Fruit fly (Drosophila melanogaster) whole organism, embryonic: ENCODE measurements around the gene Hinfp.

Source experiments
- Bdp1 ChIP-seq: fragments of 200-800 bp; sonication (Bioruptor generic); optimal IDR thresholded peaks from 3 replicates; lab custom pipeline; 2016; ENCODE audit warnings: missing biosample characterization, missing genetic modification characterization
- C15 ChIP-seq: fragments of 200-800 bp; sonication (Bioruptor generic); IDR thresholded peaks from 3 replicates; pipeline ENCODE4 v1.3.6; 2022; ENCODE audit warnings: missing biosample characterization, missing genetic modification characterization
- CG10147 ChIP-seq: fragments of 200-800 bp; sonication (Bioruptor generic); optimal IDR thresholded peaks from 2 replicates; lab custom pipeline; 2019; ENCODE audit warnings: missing biosample characterization, mild to moderate bottlenecking, missing genetic modification characterization, moderate library complexity
- CG10366 ChIP-seq: fragments of 200-800 bp; sonication (Bioruptor generic); IDR thresholded peaks from 2 replicates; pipeline ENCODE4 v1.3.6; 2022; ENCODE audit warnings: missing biosample characterization, missing genetic modification characterization
- CG13123 ChIP-seq: fragments of 200-800 bp; sonication (Bioruptor generic); optimal IDR thresholded peaks from 2 replicates; lab custom pipeline; 2016; ENCODE audit warnings: missing biosample characterization, missing genetic modification characterization
- CG14710 ChIP-seq: fragments of 200-800 bp; sonication (Bioruptor generic); optimal IDR thresholded peaks from 3 replicates; lab custom pipeline; 2019; ENCODE audit warnings: missing biosample characterization, mild to moderate bottlenecking, missing genetic modification characterization, moderate library complexity
- CG14860 ChIP-seq: fragments of 200-800 bp; sonication (Bioruptor generic); IDR thresholded peaks from 3 replicates; pipeline ENCODE4 v1.3.6; 2022; ENCODE audit warnings: missing biosample characterization, missing genetic modification characterization; ENCODE audit not compliant: partially characterized antibody
- CG1529 ChIP-seq: fragments of 200-800 bp; sonication (Bioruptor generic); optimal IDR thresholded peaks from 3 replicates; lab custom pipeline; 2018; ENCODE audit warnings: missing biosample characterization, missing genetic modification characterization
- CG17361 ChIP-seq: fragments of 200-800 bp; sonication (Bioruptor generic); IDR thresholded peaks from 3 replicates; pipeline ENCODE4 v1.3.6; 2022; ENCODE audit warnings: missing biosample characterization, missing genetic modification characterization
- CG17612 ChIP-seq: fragments of 200-800 bp; sonication (Bioruptor generic); IDR thresholded peaks from 2 replicates; pipeline ENCODE4 v1.3.6; 2022; ENCODE audit warnings: missing biosample characterization, missing genetic modification characterization
- CG17802 ChIP-seq: fragments of 200-800 bp; sonication (Bioruptor generic); optimal IDR thresholded peaks from 2 replicates; lab custom pipeline; 2018; ENCODE audit warnings: missing biosample characterization, mild to moderate bottlenecking, missing genetic modification characterization, moderate library complexity
- CG18011 ChIP-seq: fragments of 200-800 bp; sonication (Bioruptor generic); optimal IDR thresholded peaks from 2 replicates; lab custom pipeline; 2017; ENCODE audit warnings: missing biosample characterization, missing genetic modification characterization, mild to moderate bottlenecking, moderate library complexity, missing genotype
- CG18599 ChIP-seq: fragments of 200-800 bp; sonication (Bioruptor generic); optimal IDR thresholded peaks from 3 replicates; lab custom pipeline; 2017; ENCODE audit warnings: missing biosample characterization, missing genetic modification characterization, mild to moderate bottlenecking, moderate library complexity, missing genetic modification reagents
- CG2889 ChIP-seq: fragments of 200-800 bp; sonication (Bioruptor generic); IDR thresholded peaks from 3 replicates; pipeline ENCODE4 v1.3.6; 2022; ENCODE audit warnings: missing biosample characterization, missing genetic modification characterization
- CG4820 ChIP-seq: fragments of 200-800 bp; sonication (Bioruptor generic); optimal IDR thresholded peaks from 3 replicates; lab custom pipeline; 2016; ENCODE audit warnings: missing biosample characterization, missing genetic modification characterization
- CG6813 ChIP-seq: fragments of 200-800 bp; sonication (Bioruptor generic); optimal IDR thresholded peaks from 2 replicates; lab custom pipeline; 2017; ENCODE audit warnings: missing biosample characterization, missing genetic modification characterization, mild to moderate bottlenecking, moderate library complexity, missing genetic modification reagents
- CG7556 ChIP-seq: fragments of 200-800 bp; sonication (Bioruptor generic); optimal IDR thresholded peaks from 2 replicates; lab custom pipeline; 2017; ENCODE audit warnings: missing biosample characterization, mild to moderate bottlenecking, missing genetic modification characterization
- CG7786 ChIP-seq: fragments of 200-800 bp; sonication (Bioruptor generic); optimal IDR thresholded peaks from 2 replicates; lab custom pipeline; 2016; ENCODE audit warnings: missing biosample characterization, missing genetic modification characterization
- CG7987 ChIP-seq: fragments of 200-800 bp; sonication (Bioruptor generic); optimal IDR thresholded peaks from 2 replicates; lab custom pipeline; 2018; ENCODE audit warnings: missing biosample characterization, mild to moderate bottlenecking, missing genetic modification characterization, moderate library complexity
- CG8359 ChIP-seq: fragments of 200-800 bp; sonication (Bioruptor generic); optimal IDR thresholded peaks from 2 replicates; lab custom pipeline; 2017; ENCODE audit warnings: missing biosample characterization, mild to moderate bottlenecking, missing genetic modification characterization, borderline replicate concordance
- CG8944 ChIP-seq: fragments of 200-800 bp; sonication (Bioruptor generic); optimal IDR thresholded peaks from 3 replicates; lab custom pipeline; 2016; ENCODE audit warnings: missing biosample characterization, missing genetic modification characterization
- CG9215 ChIP-seq: fragments of 200-800 bp; sonication (Bioruptor generic); IDR thresholded peaks from 2 replicates; pipeline ENCODE4 v1.3.6; 2022; ENCODE audit warnings: missing biosample characterization, missing genetic modification characterization
- D ChIP-seq, 2 experiments: fragments of 200-800 bp in 1 of 2; fragments of >200 bp in 1 of 2; sonication (Bioruptor generic) in 1 of 2; optimal IDR thresholded peaks; 2 replicates in 1 of 2; 3 replicates in 1 of 2; lab custom pipeline; 2017; ENCODE audit warnings: mild to moderate bottlenecking in 1 of 2, missing biosample characterization in 1 of 2, missing genetic modification characterization in 1 of 2, missing genetic modification reagents in 1 of 2
- Dad ChIP-seq: fragments of 200-800 bp; sonication (Bioruptor generic); optimal IDR thresholded peaks from 3 replicates; lab custom pipeline; 2016; ENCODE audit warnings: missing biosample characterization, missing genetic modification characterization
- Dbx ChIP-seq: fragments of 200-800 bp; sonication (Bioruptor generic); IDR thresholded peaks from 3 replicates; pipeline ENCODE4 v1.3.6; 2022; ENCODE audit warnings: missing biosample characterization, missing genetic modification characterization
- Dfd ChIP-seq, 2 experiments: fragments of >200 bp; optimal IDR thresholded peaks; 2 replicates each; lab custom pipeline; 2017; ENCODE audit warnings: missing biosample characterization in 2 of 2, missing genetic modification characterization in 2 of 2
- HLH54F ChIP-seq: fragments of 200-800 bp; sonication (Bioruptor generic); optimal IDR thresholded peaks from 3 replicates; lab custom pipeline; 2016; ENCODE audit warnings: missing biosample characterization, missing genetic modification characterization
- Hand ChIP-seq: fragments of 200-800 bp; sonication (Bioruptor generic); optimal IDR thresholded peaks from 2 replicates; lab custom pipeline; 2017; ENCODE audit warnings: mild to moderate bottlenecking, missing biosample characterization, missing genetic modification reagents, missing genetic modification characterization
- MTF-1 ChIP-seq: fragments of 200-800 bp; sonication (Bioruptor generic); optimal IDR thresholded peaks from 2 replicates; lab custom pipeline; 2018; ENCODE audit warnings: missing biosample characterization, mild to moderate bottlenecking, missing genetic modification characterization, borderline replicate concordance
- Myb ChIP-seq: fragments of 200-800 bp; sonication (Bioruptor generic); optimal IDR thresholded peaks from 2 replicates; lab custom pipeline; 2016; ENCODE audit warnings: missing biosample characterization, missing genetic modification characterization
- PHDP ChIP-seq: fragments of 200-800 bp; sonication (Bioruptor generic); optimal IDR thresholded peaks from 3 replicates; lab custom pipeline; 2018; ENCODE audit warnings: missing biosample characterization, mild to moderate bottlenecking, missing genetic modification characterization, moderate library complexity
- Sin3A ChIP-seq: fragments of >200 bp; optimal IDR thresholded peaks from 2 replicates; lab custom pipeline; 2018
- Sox102F ChIP-seq: fragments of 200-800 bp; sonication (Bioruptor generic); optimal IDR thresholded peaks from 2 replicates; lab custom pipeline; 2018; ENCODE audit warnings: missing biosample characterization, mild to moderate bottlenecking, missing genetic modification characterization, moderate library complexity
- amos ChIP-seq: fragments of 200-800 bp; sonication (Bioruptor generic); IDR thresholded peaks from 2 replicates; pipeline ENCODE4 v1.3.6; 2022; ENCODE audit warnings: missing biosample characterization, missing genetic modification characterization; ENCODE audit not compliant: partially characterized antibody
- aop ChIP-seq: fragments of 200-800 bp; sonication (Bioruptor generic); IDR thresholded peaks from 2 replicates; pipeline ENCODE4 v1.3.6; 2022; ENCODE audit warnings: missing biosample characterization, missing genetic modification characterization
- ap ChIP-seq: fragments of 200-800 bp; sonication (Bioruptor generic); IDR thresholded peaks from 2 replicates; pipeline ENCODE4 v1.3.6; 2022; ENCODE audit warnings: missing biosample characterization, missing genetic modification characterization
- cg ChIP-seq: fragments of 200-800 bp; sonication (Bioruptor generic); optimal IDR thresholded peaks from 3 replicates; lab custom pipeline; 2019; ENCODE audit warnings: missing biosample characterization, mild to moderate bottlenecking, missing genetic modification characterization, moderate library complexity
- dimm ChIP-seq: fragments of 200-800 bp; sonication (Bioruptor generic); IDR thresholded peaks from 2 replicates; pipeline ENCODE4 v1.3.6; 2022; ENCODE audit warnings: missing biosample characterization, missing genetic modification characterization
- dmrt99B ChIP-seq: fragments of 200-800 bp; sonication (Bioruptor generic); optimal IDR thresholded peaks from 2 replicates; lab custom pipeline; 2018; ENCODE audit warnings: missing biosample characterization, mild to moderate bottlenecking, missing genetic modification characterization, moderate library complexity
- en ChIP-seq: fragments of 200-800 bp; sonication (Bioruptor generic); optimal IDR thresholded peaks from 2 replicates; lab custom pipeline; 2016; ENCODE audit warnings: missing biosample characterization, missing genetic modification characterization
- gem ChIP-seq: fragments of 200-800 bp; sonication (Bioruptor generic); optimal IDR thresholded peaks from 2 replicates; lab custom pipeline; 2019; ENCODE audit warnings: missing biosample characterization, mild to moderate bottlenecking, missing genetic modification characterization, moderate library complexity
- h ChIP-seq: fragments of >200 bp; optimal IDR thresholded peaks from 2 replicates; lab custom pipeline; 2017
- pan ChIP-seq, 4 experiments: fragments of >200 bp in 3 of 4; fragments of 200-800 bp in 1 of 4; sonication (Bioruptor generic) in 1 of 4; optimal IDR thresholded peaks in 3 of 4; IDR thresholded peaks in 1 of 4; 2 replicates each; pipeline versions ENCODE4 v1.3.6 to Lab custom; 2017 to 2022; ENCODE audit warnings: missing biosample characterization in 2 of 4, missing genetic modification characterization in 2 of 4, mixed read lengths in 1 of 4
- pho ChIP-seq: fragments of 200-800 bp; sonication (Bioruptor generic); optimal IDR thresholded peaks from 2 replicates; lab custom pipeline; 2016; ENCODE audit warnings: missing biosample characterization, missing genetic modification characterization
- ranshi ChIP-seq: fragments of 200-800 bp; sonication (Bioruptor generic); IDR thresholded peaks from 2 replicates; pipeline ENCODE4 v1.3.6; 2022; ENCODE audit warnings: missing biosample characterization, missing genetic modification characterization
- row ChIP-seq: fragments of 200-800 bp; sonication (Bioruptor generic); IDR thresholded peaks from 3 replicates; pipeline ENCODE4 v1.3.6; 2022; ENCODE audit warnings: missing biosample characterization, missing genetic modification characterization
- run ChIP-seq: fragments of 200-800 bp; sonication (Bioruptor generic); optimal IDR thresholded peaks from 3 replicates; lab custom pipeline; 2018; ENCODE audit warnings: missing biosample characterization, mild to moderate bottlenecking, missing genetic modification characterization
- sqz ChIP-seq: fragments of 200-800 bp; sonication (Bioruptor generic); optimal IDR thresholded peaks from 3 replicates; lab custom pipeline; 2018; ENCODE audit warnings: missing biosample characterization, mild to moderate bottlenecking, missing genetic modification characterization

Gene Hinfp

DNA sequence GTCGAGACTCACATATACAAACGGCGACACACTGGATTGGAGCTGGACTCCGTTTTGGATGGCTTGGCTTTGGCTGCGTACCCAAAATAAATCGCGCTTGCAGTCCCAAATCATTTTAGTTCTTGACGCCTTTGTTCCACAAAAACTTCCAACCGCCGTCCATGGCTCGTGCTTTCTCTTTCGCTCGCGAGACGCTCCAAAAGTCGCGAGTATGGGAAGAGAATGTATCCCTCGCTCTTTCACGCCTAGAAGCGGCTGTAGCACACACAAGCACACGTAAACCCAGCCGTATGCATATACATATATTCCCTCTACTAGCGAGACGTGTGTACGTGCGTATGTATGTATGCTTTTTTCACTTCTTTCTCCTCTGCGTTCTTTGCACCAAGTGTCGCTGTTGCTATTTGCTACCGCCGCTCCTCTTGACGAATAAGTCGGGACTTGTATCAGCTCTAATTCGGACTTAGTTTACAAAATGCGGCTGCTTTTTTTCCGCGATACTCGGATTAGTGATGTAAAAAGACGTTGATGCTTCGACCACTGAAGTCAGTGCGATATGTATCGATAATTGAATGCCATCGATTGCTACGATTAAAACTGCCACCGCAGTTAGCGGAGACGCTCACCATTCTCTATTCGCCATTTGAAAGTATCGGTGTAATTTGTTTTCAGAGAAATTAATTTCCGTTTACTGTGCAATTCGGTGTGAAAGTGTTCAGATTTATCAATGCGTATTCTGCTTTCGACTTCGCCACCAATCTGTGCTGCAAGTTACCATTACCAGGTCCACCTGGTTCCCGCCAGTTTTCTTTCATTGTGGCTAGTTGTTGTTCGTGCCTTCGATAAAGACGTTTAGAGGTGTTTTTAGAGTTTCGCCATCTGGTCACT, 30.4 kb downstream of the Hinfp start, which contains the start of the genes Hmt4-20 and SkpA (continued):
- no peak for TF ChIP-seq MTF-1 (GFP tag; lab: Kevin White, UChicago)
- no peak for TF ChIP-seq Dfd (GFP tag; optimal IDR thresholded peaks at IDR 0.05; lab: Kevin White, UChicago)
- no peak for TF ChIP-seq CG10366 (GFP tag; lab: Robert Waterston, UW)
- TF ChIP-seq cg, result peak; percentile 88
- no peak for TF ChIP-seq CG9215
- TF ChIP-seq HLH54F (GFP tag; lab: Kevin White, UChicago), result no peak
- TF ChIP-seq CG6813 (GFP tag; lab: Kevin White, UChicago), result no peak
- peak; percentile 84 for TF ChIP-seq D (optimal IDR thresholded peaks at IDR 0.05; lab: Kevin White, UChicago)
- TF ChIP-seq D (GFP tag; optimal IDR thresholded peaks at IDR 0.05; lab: Kevin White, UChicago), result no peak
- TF ChIP-seq pan (optimal IDR thresholded peaks at IDR 0.05; lab: Kevin White, UChicago), result no peak
- TF ChIP-seq pan (GFP tag; optimal IDR thresholded peaks at IDR 0.05 in 1 of 2, IDR thresholded peaks at IDR 0.05 in 1 of 2), result no peak
- no peak for TF ChIP-seq CG7987 (GFP tag; lab: Kevin White, UChicago)
- TF ChIP-seq PHDP (tag; lab: Kevin White, UChicago), result no peak
- peak; percentile 74 for TF ChIP-seq Myb (GFP tag; lab: Kevin White, UChicago)
- TF ChIP-seq pho (GFP tag; lab: Kevin White, UChicago), result no peak
- TF ChIP-seq ranshi, result no peak
- no peak for TF ChIP-seq h (lab: Kevin White, UChicago)
- TF ChIP-seq aop, result no peak
- peak; percentile 83 for TF ChIP-seq CG14710 (tag; lab: Kevin White, UChicago)
- no peak for TF ChIP-seq CG17612
- TF ChIP-seq Sox102F (GFP tag; lab: Kevin White, UChicago), result no peak
- no peak for TF ChIP-seq CG10147 (GFP tag; lab: Kevin White, UChicago)
- TF ChIP-seq Bdp1 (GFP tag; lab: Kevin White, UChicago), result no peak
- TF ChIP-seq CG7786, result no peak
- no peak for TF ChIP-seq ap (GFP tag; lab: Robert Waterston, UW)
- peak; percentile 37; the same call in 2 of the 3 replicates for TF ChIP-seq CG17361 (GFP tag; lab: Robert Waterston, UW)
- TF ChIP-seq dimm, result no peak
- no peak for TF ChIP-seq run (tag; lab: Kevin White, UChicago)
- TF ChIP-seq row (GFP tag; lab: Robert Waterston, UW), result peak; percentile 33; the same call in 2 of the 3 replicates
- TF ChIP-seq CG18599, result no peak
- no peak for TF ChIP-seq Dad (GFP tag; lab: Kevin White, UChicago)
- no peak for TF ChIP-seq Hand
- no peak for TF ChIP-seq CG18011 (GFP tag; lab: Kevin White, UChicago)
- TF ChIP-seq gem (tag; lab: Kevin White, UChicago), result peak; percentile 5
- no peak for TF ChIP-seq CG7556 (GFP tag; lab: Kevin White, UChicago)
- TF ChIP-seq CG13123 (GFP tag; lab: Kevin White, UChicago), result peak; percentile 5
- no peak for TF ChIP-seq dmrt99B (tag; lab: Kevin White, UChicago)
- no peak for TF ChIP-seq CG8359 (GFP tag; lab: Kevin White, UChicago)
- TF ChIP-seq en (GFP tag; lab: Kevin White, UChicago), result no peak
- TF ChIP-seq CG4820 (GFP tag; lab: Kevin White, UChicago), result no peak
- TF ChIP-seq CG2889 (GFP tag; lab: Robert Waterston, UW), result no peak
- peak; percentile 100 for TF ChIP-seq Sin3A (lab: Kevin White, UChicago)
- TF ChIP-seq CG1529 (GFP tag; lab: Kevin White, UChicago), result no peak
- peak; percentile 97 for TF ChIP-seq amos (GFP tag; lab: Robert Waterston, UW)
- TF ChIP-seq CG17802 (tag; lab: Kevin White, UChicago), result no peak
- TF ChIP-seq CG8944, result no peak
- peak; percentile 88 for TF ChIP-seq CG14860
- no peak for TF ChIP-seq Dbx (GFP tag; lab: Robert Waterston, UW)
- TF ChIP-seq sqz (GFP tag; lab: Kevin White, UChicago), result no peak
- no peak for TF ChIP-seq C15 (GFP tag; lab: Robert Waterston, UW)
